Worm (Caenorhabditis elegans): ENCODE measurements around the gene F22H10.1.

F22H10.1 gene

ce11 chrX:16726879-16727278 lies 24.6 kb downstream of the F22H10.1 start (continued):
- TF ChIP-seq mab-5 (tag; optimal IDR thresholded peaks at IDR 0.05) (peak; percentile 55), sem-4 (tag; optimal IDR thresholded peaks at IDR 0.05) (peak; percentile 94), Y55F3AM.14 (GFP tag; optimal IDR thresholded peaks at IDR 0.05) (peak; percentile 87)

ce11 chrX:16729259-16729658 lies 27.0 kb downstream of the F22H10.1 start, which contains the start of gene hda-4:
Gene hda-4, plus strand, starts transcription at chrX:16729559.
- TF ChIP-seq C34F6.9 (tag; optimal IDR thresholded peaks at IDR 0.05) (no peak), nhr-23 (tag; optimal IDR thresholded peaks at IDR 0.05) (no peak)

ce11 chrX:16731167-16731566 lies 28.9 kb downstream of the F22H10.1 start:
- no peak for TF ChIP-seq sma-9 (GFP tag; optimal IDR thresholded peaks at IDR 0.05)
- TF ChIP-seq sma-9 (tag; optimal IDR thresholded peaks at IDR 0.05) = no peak
- TF ChIP-seq unc-55 (GFP tag; optimal IDR thresholded peaks at IDR 0.05) = no peak
- no peak for TF ChIP-seq lin-39 (tag; optimal IDR thresholded peaks at IDR 0.05)
- TF ChIP-seq R02D3.7 (tag; optimal IDR thresholded peaks at IDR 0.05) = no peak
- TF ChIP-seq aly-2 (tag; optimal IDR thresholded peaks at IDR 0.05) = no peak
- TF ChIP-seq sma-3 (GFP tag; optimal IDR thresholded peaks at IDR 0.05) = no peak
- no peak for TF ChIP-seq mdl-1 (tag; optimal IDR thresholded peaks at IDR 0.05)
- TF ChIP-seq elt-3 (tag; optimal IDR thresholded peaks at IDR 0.05) = no peak

ce11 chrX:16732259-16732658 lies 30.0 kb downstream of the F22H10.1 start:
- TF ChIP-seq unc-55 (GFP tag; optimal IDR thresholded peaks at IDR 0.05) (peak; percentile 17), alr-1 (tag; optimal IDR thresholded peaks at IDR 0.05) (no peak), C34F6.9 (tag; optimal IDR thresholded peaks at IDR 0.05) (peak; percentile 11), Y55F3AM.14 (GFP tag; optimal IDR thresholded peaks at IDR 0.05) (no peak), unc-62 (GFP tag; optimal IDR thresholded peaks at IDR 0.05) (no peak), nhr-23 (tag; optimal IDR thresholded peaks at IDR 0.05) (no peak), F13H6.1 (tag; optimal IDR thresholded peaks at IDR 0.05) (peak; percentile 15), unc-39 (tag; optimal IDR thresholded peaks at IDR 0.05) (no peak), ceh-16 (tag; optimal IDR thresholded peaks at IDR 0.05) (no peak), aly-2 (tag; optimal IDR thresholded peaks at IDR 0.05) (no peak), mdl-1 (tag; optimal IDR thresholded peaks at IDR 0.05) (peak in 1 of 2 experiments; percentile 33), skn-1 (tag; optimal IDR thresholded peaks at IDR 0.05) (no peak), nhr-129 (tag; optimal IDR thresholded peaks at IDR 0.05) (peak; percentile 57), peb-1 (tag; optimal IDR thresholded peaks at IDR 0.05) (no peak), lsy-2 (tag; optimal IDR thresholded peaks at IDR 0.05) (peak in 1 of 2 experiments; percentile 22), nhr-237 (tag; optimal IDR thresholded peaks at IDR 0.05) (no peak), ztf-4 (tag; optimal IDR thresholded peaks at IDR 0.05) (no peak), sma-9 (GFP tag; optimal IDR thresholded peaks at IDR 0.05) (no peak), sma-9 (tag; optimal IDR thresholded peaks at IDR 0.05) (no peak), nhr-10 (tag; optimal IDR thresholded peaks at IDR 0.05) (no peak), blmp-1 (tag; optimal IDR thresholded peaks at IDR 0.05; ENCODE audit: insufficient read depth) (no peak), nhr-6 (tag; optimal IDR thresholded peaks at IDR 0.05) (no peak)

ce11 chrX:16733411-16733810 lies 31.2 kb downstream of the F22H10.1 start:
- TF ChIP-seq nhr-77 (tag; optimal IDR thresholded peaks at IDR 0.05) = no peak
- TF ChIP-seq F13H6.1 (tag; optimal IDR thresholded peaks at IDR 0.05) = peak; percentile 19
- TF ChIP-seq nhr-129 (tag; optimal IDR thresholded peaks at IDR 0.05) = peak; percentile 27
- no peak for TF ChIP-seq ama-1 (optimal IDR thresholded peaks at IDR 0.05)

ce11 chrX:16734970-16735369 lies 32.7 kb downstream of the F22H10.1 start:
- no peak for TF ChIP-seq R02D3.7 (tag; optimal IDR thresholded peaks at IDR 0.05)
- TF ChIP-seq lsy-2 (tag; optimal IDR thresholded peaks at IDR 0.05) = no peak
- no peak for TF ChIP-seq crh-2 (tag; optimal IDR thresholded peaks at IDR 0.05)
- no peak for TF ChIP-seq unc-62 (GFP tag; optimal IDR thresholded peaks at IDR 0.05)
- TF ChIP-seq nhr-11 (tag; optimal IDR thresholded peaks at IDR 0.05) = no peak
- no peak for TF ChIP-seq nhr-23 (tag; optimal IDR thresholded peaks at IDR 0.05)
- no peak for TF ChIP-seq ceh-82 (tag; optimal IDR thresholded peaks at IDR 0.05)
- no peak for TF ChIP-seq ztf-11 (tag; optimal IDR thresholded peaks at IDR 0.05)
- no peak for TF ChIP-seq unc-39 (tag; optimal IDR thresholded peaks at IDR 0.05)
- no peak for TF ChIP-seq peb-1 (tag; optimal IDR thresholded peaks at IDR 0.05)
- no peak for TF ChIP-seq elt-3 (tag; optimal IDR thresholded peaks at IDR 0.05)
- TF ChIP-seq mab-5 (tag; optimal IDR thresholded peaks at IDR 0.05) = no peak
- TF ChIP-seq elt-1 (tag; optimal IDR thresholded peaks at IDR 0.05) = no peak
- no peak for TF ChIP-seq lin-13 (GFP tag; optimal IDR thresholded peaks at IDR 0.05)
